Worm (Caenorhabditis elegans) whole organism, young adult: Measurements from ENCODE around the gene set-5.

ENCODE experiments used
- B0336.3 ChIP-seq: fragments of 200-800 bp; sonication (Bioruptor generic); IDR thresholded peaks from 2 replicates; pipeline ENCODE4 v1.3.6; 2022; ENCODE audit warnings: missing genetic modification characterization, missing compliant biosample characterization
- C06A6.2 ChIP-seq: fragments of 200-800 bp; sonication (Bioruptor generic); conservative IDR thresholded peaks from 2 replicates; pipeline ENCODE4 v1.3.6; 2022; ENCODE audit warnings: missing genetic modification characterization, missing compliant biosample characterization
- F10E7.11 ChIP-seq: sonication (generic microtip); optimal IDR thresholded peaks from 2 replicates; lab custom pipeline; 2017; ENCODE audit warnings: mild to moderate bottlenecking, missing genetic modification characterization, moderate library complexity, missing compliant biosample characterization
- F37B4.10 ChIP-seq: fragments of 200-800 bp; sonication (Bioruptor generic); IDR thresholded peaks from 2 replicates; pipeline ENCODE4 v1.3.6; 2022; ENCODE audit warnings: missing genetic modification characterization, missing compliant biosample characterization
- F39B2.1 ChIP-seq: fragments of 200-800 bp; sonication (Bioruptor generic); IDR thresholded peaks from 2 replicates; pipeline ENCODE4 v1.3.6; 2022; ENCODE audit warnings: missing genetic modification reagents, missing genetic modification characterization, missing compliant biosample characterization
- F55B11.4 ChIP-seq: sonication (generic microtip); optimal IDR thresholded peaks from 2 replicates; lab custom pipeline; 2016; ENCODE audit warnings: missing compliant biosample characterization, missing genetic modification characterization, borderline replicate concordance; ENCODE audit not compliant: insufficient read depth
- F57A8.1 ChIP-seq: fragments of 200-800 bp; sonication (Bioruptor generic); optimal IDR thresholded peaks from 2 replicates; lab custom pipeline; 2018; ENCODE audit warnings: mild to moderate bottlenecking, missing genetic modification characterization, moderate library complexity, missing compliant biosample characterization
- K12H6.12 ChIP-seq: fragments of 200-800 bp; sonication (Bioruptor generic); optimal IDR thresholded peaks from 2 replicates; lab custom pipeline; 2018; ENCODE audit warnings: mild to moderate bottlenecking, missing genetic modification characterization, missing compliant biosample characterization
- aptf-2 ChIP-seq: fragments of 200-800 bp; sonication (Bioruptor generic); conservative IDR thresholded peaks from 2 replicates; pipeline ENCODE4 v1.3.6; 2022; ENCODE audit warnings: missing genetic modification reagents, missing genetic modification characterization, missing compliant biosample characterization
- atf-7 ChIP-seq: sonication (generic microtip); optimal IDR thresholded peaks from 2 replicates; lab custom pipeline; 2017; ENCODE audit warnings: mild to moderate bottlenecking, missing genetic modification characterization, missing compliant biosample characterization
- athp-1 ChIP-seq: sonication (generic microtip); optimal IDR thresholded peaks from 2 replicates; lab custom pipeline; 2017; ENCODE audit warnings: mild to moderate bottlenecking, missing genetic modification characterization, missing compliant biosample characterization
- attf-3 ChIP-seq: fragments of 200-800 bp; sonication (Bioruptor generic); conservative IDR thresholded peaks from 2 replicates; pipeline ENCODE4 v1.3.6; 2022; ENCODE audit warnings: missing genetic modification reagents, missing genetic modification characterization, missing compliant biosample characterization
- attf-6 ChIP-seq: fragments of 200-800 bp; sonication (Bioruptor generic); IDR thresholded peaks from 2 replicates; pipeline ENCODE4 v1.3.6; 2022; ENCODE audit warnings: missing genetic modification reagents, missing genetic modification characterization, missing compliant biosample characterization
- bed-1 ChIP-seq: fragments of 200-800 bp; sonication (Bioruptor generic); IDR thresholded peaks from 2 replicates; pipeline ENCODE4 v1.3.6; 2022; ENCODE audit warnings: missing genetic modification reagents, missing genetic modification characterization, missing compliant biosample characterization
- ceh-100 ChIP-seq: fragments of 200-800 bp; sonication (Bioruptor generic); IDR thresholded peaks from 2 replicates; pipeline ENCODE4 v1.3.6; 2022; ENCODE audit warnings: missing genetic modification reagents, missing genetic modification characterization, missing compliant biosample characterization
- ceh-58 ChIP-seq: fragments of 200-800 bp; sonication (Bioruptor generic); IDR thresholded peaks from 2 replicates; pipeline ENCODE4 v1.3.6; 2022; ENCODE audit warnings: missing genetic modification characterization, missing compliant biosample characterization
- ceh-91 ChIP-seq: fragments of 200-800 bp; sonication (Bioruptor generic); IDR thresholded peaks from 2 replicates; pipeline ENCODE4 v1.3.6; 2022; ENCODE audit warnings: missing genetic modification reagents, missing genetic modification characterization, missing compliant biosample characterization
- dox-1 ChIP-seq: fragments of 200-800 bp; sonication (Bioruptor generic); IDR thresholded peaks from 2 replicates; pipeline ENCODE4 v1.3.6; 2022; ENCODE audit warnings: missing genetic modification reagents, missing genetic modification characterization, missing compliant biosample characterization
- egl-44 ChIP-seq: fragments of 200-800 bp; sonication (Bioruptor generic); IDR thresholded peaks from 2 replicates; pipeline ENCODE4 v1.3.6; 2022; ENCODE audit warnings: missing genetic modification reagents, missing genetic modification characterization, missing compliant biosample characterization
- ets-4 ChIP-seq: fragments of 200-800 bp; sonication (Bioruptor generic); optimal IDR thresholded peaks from 2 replicates; lab custom pipeline; 2018; ENCODE audit warnings: mild to moderate bottlenecking, missing genetic modification characterization, missing compliant biosample characterization
- fkh-3 ChIP-seq: sonication (generic microtip); optimal IDR thresholded peaks from 2 replicates; lab custom pipeline; 2016; ENCODE audit warnings: mild to moderate bottlenecking, missing genetic modification characterization, missing compliant biosample characterization
- him-1 ChIP-seq: sonication (generic microtip); optimal IDR thresholded peaks from 2 replicates; lab custom pipeline; 2016; ENCODE audit warnings: missing genotype, missing genetic modification reagents, missing genetic modification characterization, missing compliant biosample characterization
- hlh-26 ChIP-seq: fragments of 200-800 bp; sonication (Bioruptor generic); conservative IDR thresholded peaks from 2 replicates; pipeline ENCODE4 v1.3.6; 2022; ENCODE audit warnings: missing genetic modification reagents, missing genetic modification characterization, missing compliant biosample characterization
- hmg-1.2 ChIP-seq: fragments of 200-800 bp; sonication (Bioruptor generic); IDR thresholded peaks from 2 replicates; pipeline ENCODE4 v1.3.6; 2022; ENCODE audit warnings: missing genetic modification reagents, missing genetic modification characterization, missing compliant biosample characterization
- hsf-1 ChIP-seq: fragments of 200-800 bp; sonication (Bioruptor generic); IDR thresholded peaks from 2 replicates; pipeline ENCODE4 v1.3.6; 2022; ENCODE audit warnings: missing genetic modification reagents, missing genetic modification characterization, missing compliant biosample characterization
- lin-35 ChIP-seq, 3 experiments: fragments of 150-350 bp in 2 of 3; sonication (generic microtip) in 1 of 3; optimal IDR thresholded peaks; 2 replicates each; lab custom pipeline; 2014 to 2018; ENCODE audit warnings: missing biosample characterization in 3 of 3, missing genetic modification characterization in 3 of 3, missing genetic modification reagents in 3 of 3
- lin-54 ChIP-seq: fragments of 200-800 bp; sonication (Bioruptor generic); optimal IDR thresholded peaks from 2 replicates; lab custom pipeline; 2018; ENCODE audit warnings: mild to moderate bottlenecking, missing genetic modification characterization, missing compliant biosample characterization
- lsl-1 ChIP-seq: fragments of 200-800 bp; sonication (Bioruptor generic); optimal IDR thresholded peaks from 2 replicates; lab custom pipeline; 2018; ENCODE audit warnings: mild to moderate bottlenecking, missing genetic modification characterization, moderate library complexity, missing compliant biosample characterization
- lsy-27 ChIP-seq: sonication (generic microtip); optimal IDR thresholded peaks from 2 replicates; lab custom pipeline; 2017; ENCODE audit warnings: missing genetic modification characterization, mild to moderate bottlenecking, missing compliant biosample characterization, antibody characterized with exemption, missing genotype, borderline replicate concordance; ENCODE audit not compliant: insufficient read depth
- mcd-1 ChIP-seq: fragments of 200-800 bp; sonication (Bioruptor generic); IDR thresholded peaks from 2 replicates; pipeline ENCODE4 v1.3.6; 2022; ENCODE audit warnings: missing genetic modification reagents, missing genetic modification characterization, missing compliant biosample characterization
- mxl-1 ChIP-seq: sonication (generic microtip); optimal IDR thresholded peaks from 2 replicates; lab custom pipeline; 2016; ENCODE audit warnings: missing genetic modification characterization, missing compliant biosample characterization
- nfyb-1 ChIP-seq: fragments of 200-800 bp; sonication (Bioruptor generic); IDR thresholded peaks from 2 replicates; pipeline ENCODE4 v1.3.6; 2022; ENCODE audit warnings: missing genetic modification reagents, missing genetic modification characterization, missing compliant biosample characterization
- repo-1 ChIP-seq: sonication (generic microtip); optimal IDR thresholded peaks from 2 replicates; lab custom pipeline; 2017; ENCODE audit warnings: mild to moderate bottlenecking, missing genetic modification characterization, missing compliant biosample characterization
- sdz-38 ChIP-seq: sonication (generic microtip); optimal IDR thresholded peaks from 2 replicates; lab custom pipeline; 2016; ENCODE audit warnings: missing genotype, missing genetic modification characterization, missing compliant biosample characterization
- sea-2 ChIP-seq: fragments of 200-800 bp; sonication (Bioruptor generic); IDR thresholded peaks from 2 replicates; pipeline ENCODE4 v1.3.6; 2022; ENCODE audit warnings: missing genetic modification characterization, missing compliant biosample characterization
- snpc-4 ChIP-seq, 5 experiments: fragments of 150-350 bp in 1 of 5; sonication (generic microtip) in 4 of 5; optimal IDR thresholded peaks; 2 replicates each; lab custom pipeline; 2014 to 2018; ENCODE audit warnings: missing genetic modification characterization in 5 of 5, missing biosample characterization in 3 of 5, antibody characterized with exemption in 2 of 5, mild to moderate bottlenecking in 2 of 5, missing compliant biosample characterization in 2 of 5, missing genotype in 2 of 5, moderate library complexity in 2 of 5, missing genetic modification reagents in 1 of 5
- zim-3 ChIP-seq: sonication (generic microtip); optimal IDR thresholded peaks from 2 replicates; lab custom pipeline; 2017; ENCODE audit warnings: mild to moderate bottlenecking, missing genetic modification characterization, moderate library complexity, missing compliant biosample characterization

The set-5 gene

ce11 chrV:14682870-14683269 is 15.9 kb upstream of the set-5 start:
- TF ChIP-seq lsl-1 (GFP tag; lab: Kevin White, UChicago) (no peak), F39B2.1 (GFP tag; lab: Robert Waterston, UW) (no peak), lin-35 (GFP tag; optimal IDR thresholded peaks at IDR 0.05; lab: Kevin White, UChicago) (no peak), F57A8.1 (GFP tag; lab: Kevin White, UChicago) (no peak), mxl-1 (no peak), hlh-26 (GFP tag; lab: Robert Waterston, UW) (no peak), ceh-100 (GFP tag; lab: Robert Waterston, UW) (no peak), sea-2 (GFP tag; lab: Robert Waterston, UW) (no peak), egl-44 (GFP tag; lab: Robert Waterston, UW) (no peak), attf-6 (GFP tag; lab: Robert Waterston, UW) (no peak), K12H6.12 (tag; lab: Kevin White, UChicago) (no peak)

ce11 chrV:14683291-14683690 is 15.5 kb upstream of the set-5 start:
- no peak for TF ChIP-seq B0336.3 (GFP tag; lab: Robert Waterston, UW)
- TF ChIP-seq athp-1: no peak
- no peak for TF ChIP-seq ets-4
- no peak for TF ChIP-seq snpc-4 (GFP tag; optimal IDR thresholded peaks at IDR 0.05; lab: Kevin White, UChicago)
- no peak for TF ChIP-seq snpc-4 (tag; optimal IDR thresholded peaks at IDR 0.05; lab: Kevin White, UChicago)
- 0 out of 2 replicates have a peak, but pooled peaks have one; percentile 23 for TF ChIP-seq hsf-1 (GFP tag; lab: Robert Waterston, UW)
- no peak for TF ChIP-seq F37B4.10
- 0 out of 2 replicates have a peak, but pooled peaks have one; percentile 40 for TF ChIP-seq nfyb-1 (GFP tag; lab: Robert Waterston, UW)
- no peak for TF ChIP-seq attf-3 (GFP tag; lab: Robert Waterston, UW)
- no peak for TF ChIP-seq repo-1 (tag; lab: Kevin White, UChicago)
- TF ChIP-seq fkh-3 (tag; lab: Kevin White, UChicago): no peak
- 0 out of 2 replicates have a peak, but pooled peaks have one; percentile 4 for TF ChIP-seq dox-1 (GFP tag; lab: Robert Waterston, UW)

ce11 chrV:14683926-14684325 is 14.8 kb upstream of the set-5 start:
- no peak for TF ChIP-seq mcd-1 (GFP tag; lab: Robert Waterston, UW)
- no peak for TF ChIP-seq C06A6.2 (GFP tag; lab: Robert Waterston, UW)
- TF ChIP-seq aptf-2 (GFP tag; lab: Robert Waterston, UW): no peak
- TF ChIP-seq bed-1 (GFP tag; lab: Robert Waterston, UW): no peak
- TF ChIP-seq zim-3 (tag; lab: Kevin White, UChicago): no peak
- no peak for TF ChIP-seq hmg-1.2
- TF ChIP-seq F10E7.11 (tag; lab: Kevin White, UChicago): no peak
- TF ChIP-seq ceh-91 (GFP tag; lab: Robert Waterston, UW): no peak
- no peak for TF ChIP-seq lin-54 (GFP tag; lab: Kevin White, UChicago)
- TF ChIP-seq F55B11.4 (tag; lab: Kevin White, UChicago): no peak
- TF ChIP-seq ceh-58 (GFP tag; lab: Robert Waterston, UW): no peak
- no peak for TF ChIP-seq lsy-27 (tag; lab: Kevin White, UChicago)
- TF ChIP-seq him-1 (tag; lab: Kevin White, UChicago): no peak
- TF ChIP-seq atf-7: no peak
- TF ChIP-seq sdz-38: no peak
